Fruit fly (Drosophila melanogaster) whole organism, embryonic: ENCODE measurements around the gene Gbeta76C.
A peak's percentile ranks its signal among the peaks of the same experiment; 100 is the strongest.

Experiments
- Adf1 ChIP-seq: fragments of 200-800 bp; sonication (Bioruptor generic); IDR thresholded peaks from 2 replicates; pipeline ENCODE4 v1.3.6; 2022; ENCODE audit warnings: missing biosample characterization, missing genetic modification characterization
- CG12299 ChIP-seq: fragments of 200-800 bp; sonication (Bioruptor generic); optimal IDR thresholded peaks from 2 replicates; lab custom pipeline; 2018; ENCODE audit warnings: missing biosample characterization, mild to moderate bottlenecking, missing genetic modification characterization
- CG12391 ChIP-seq: fragments of 200-800 bp; sonication (Bioruptor generic); optimal IDR thresholded peaks from 3 replicates; lab custom pipeline; 2018; ENCODE audit warnings: missing biosample characterization, mild to moderate bottlenecking, missing genetic modification characterization, moderate library complexity
- CG12659 ChIP-seq: fragments of 200-800 bp; sonication (Bioruptor generic); optimal IDR thresholded peaks from 3 replicates; lab custom pipeline; 2017; ENCODE audit warnings: mild to moderate bottlenecking, missing biosample characterization, missing genetic modification reagents, missing genetic modification characterization
- CG12769 ChIP-seq: fragments of 200-800 bp; sonication (Bioruptor generic); optimal IDR thresholded peaks from 2 replicates; lab custom pipeline; 2019; ENCODE audit warnings: missing biosample characterization, mild to moderate bottlenecking, missing genetic modification characterization, moderate library complexity
- CG13894 ChIP-seq: fragments of 200-800 bp; sonication (Bioruptor generic); optimal IDR thresholded peaks from 3 replicates; lab custom pipeline; 2018; ENCODE audit warnings: missing biosample characterization, mild to moderate bottlenecking, missing genetic modification characterization, moderate library complexity
- CG15269 ChIP-seq: fragments of 200-800 bp; sonication (Bioruptor generic); optimal IDR thresholded peaks from 2 replicates; lab custom pipeline; 2018; ENCODE audit warnings: missing biosample characterization, mild to moderate bottlenecking, missing genetic modification characterization, moderate library complexity
- CG15479 ChIP-seq: fragments of 200-800 bp; sonication (Bioruptor generic); optimal IDR thresholded peaks from 3 replicates; lab custom pipeline; 2019; ENCODE audit warnings: missing biosample characterization, mild to moderate bottlenecking, missing genetic modification characterization, moderate library complexity
- CG17912 ChIP-seq: fragments of 200-800 bp; sonication (Bioruptor generic); optimal IDR thresholded peaks from 2 replicates; lab custom pipeline; 2018; ENCODE audit warnings: missing biosample characterization, mild to moderate bottlenecking, missing genetic modification characterization
- CG2889 ChIP-seq: fragments of 200-800 bp; sonication (Bioruptor generic); IDR thresholded peaks from 3 replicates; pipeline ENCODE4 v1.3.6; 2022; ENCODE audit warnings: missing biosample characterization, missing genetic modification characterization
- CG32532 ChIP-seq: fragments of 200-800 bp; sonication (Bioruptor generic); IDR thresholded peaks from 2 replicates; pipeline ENCODE4 v1.3.6; 2022; ENCODE audit warnings: missing biosample characterization, missing genetic modification characterization
- CG3995 ChIP-seq: fragments of 200-800 bp; sonication (Bioruptor generic); optimal IDR thresholded peaks from 3 replicates; lab custom pipeline; 2016; ENCODE audit warnings: missing biosample characterization, missing genetic modification characterization
- CG4404 ChIP-seq: fragments of 200-800 bp; sonication (Bioruptor generic); IDR thresholded peaks from 2 replicates; pipeline ENCODE4 v1.3.6; 2022; ENCODE audit warnings: missing biosample characterization, missing genetic modification characterization
- CG4707 ChIP-seq: fragments of 200-800 bp; sonication (Bioruptor generic); optimal IDR thresholded peaks from 2 replicates; lab custom pipeline; 2018; ENCODE audit warnings: missing biosample characterization, mild to moderate bottlenecking, missing genetic modification characterization, moderate library complexity
- CG6175 ChIP-seq: fragments of 200-800 bp; sonication (Bioruptor generic); IDR thresholded peaks from 3 replicates; pipeline ENCODE4 v1.3.6; 2022; ENCODE audit warnings: missing biosample characterization, missing genetic modification characterization
- CG6654 ChIP-seq: fragments of 200-800 bp; sonication (Bioruptor generic); optimal IDR thresholded peaks from 2 replicates; lab custom pipeline; 2017; ENCODE audit warnings: missing biosample characterization, mild to moderate bottlenecking, missing genetic modification characterization
- CG8290 ChIP-seq, 3 experiments: fragments of 200-800 bp; sonication (Bioruptor generic); optimal IDR thresholded peaks; 2 replicates each; lab custom pipeline; 2016 to 2019; ENCODE audit warnings: missing biosample characterization in 3 of 3, missing genetic modification characterization in 3 of 3, mild to moderate bottlenecking in 2 of 3, moderate library complexity in 1 of 3
- CG9932 ChIP-seq: fragments of 200-800 bp; sonication (Bioruptor generic); IDR thresholded peaks from 2 replicates; pipeline ENCODE4 v1.3.6; 2022; ENCODE audit warnings: missing biosample characterization, missing genetic modification characterization
- Deaf1 ChIP-seq: fragments of 200-800 bp; optimal IDR thresholded peaks from 3 replicates; lab custom pipeline; 2019; ENCODE audit warnings: missing biosample characterization, mild to moderate bottlenecking, missing genetic modification characterization, moderate library complexity
- Drgx ChIP-seq: fragments of 200-800 bp; sonication (Bioruptor generic); IDR thresholded peaks from 2 replicates; pipeline ENCODE4 v1.3.6; 2022; ENCODE audit warnings: missing biosample characterization, missing genetic modification characterization
- Ets65A ChIP-seq: fragments of 200-800 bp; sonication (Bioruptor generic); peaks from one replicate; lab custom pipeline; 2016; ENCODE audit warnings: missing biosample characterization, missing genetic modification characterization
- Ets97D ChIP-seq: fragments of 200-800 bp; sonication (Bioruptor generic); optimal IDR thresholded peaks from 3 replicates; lab custom pipeline; 2016; ENCODE audit warnings: missing biosample characterization, missing genetic modification characterization
- Fer1 ChIP-seq: fragments of 200-800 bp; sonication (Bioruptor generic); optimal IDR thresholded peaks from 2 replicates; lab custom pipeline; 2017; ENCODE audit warnings: missing biosample characterization, mild to moderate bottlenecking, missing genetic modification characterization
- Jarid2 ChIP-seq: fragments of 200-800 bp; sonication (Bioruptor generic); optimal IDR thresholded peaks from 3 replicates; lab custom pipeline; 2017; ENCODE audit warnings: mild to moderate bottlenecking, missing biosample characterization, missing genetic modification reagents, missing genetic modification characterization
- Med ChIP-seq: fragments of 200-800 bp; sonication (Bioruptor generic); peaks from one replicate; lab custom pipeline; 2016; ENCODE audit warnings: missing biosample characterization, missing genetic modification characterization, mild to moderate bottlenecking, inconsistent platforms, moderate library complexity
- Nf-YB ChIP-seq: fragments of 200-800 bp; sonication (Bioruptor generic); optimal IDR thresholded peaks from 3 replicates; lab custom pipeline; 2019; ENCODE audit warnings: missing biosample characterization, mild to moderate bottlenecking, missing genetic modification characterization, moderate library complexity
- Nf-YC ChIP-seq: fragments of 200-800 bp; optimal IDR thresholded peaks from 3 replicates; lab custom pipeline; 2019; ENCODE audit warnings: missing biosample characterization, mild to moderate bottlenecking, missing genetic modification characterization, moderate library complexity
- Rx ChIP-seq: fragments of 200-800 bp; sonication (Bioruptor generic); IDR thresholded peaks from 2 replicates; pipeline ENCODE4 v1.3.6; 2022; ENCODE audit warnings: missing biosample characterization, missing genetic modification characterization
- abd-A ChIP-seq: fragments of 200-800 bp; sonication (Bioruptor generic); optimal IDR thresholded peaks from 3 replicates; lab custom pipeline; 2019; ENCODE audit warnings: missing biosample characterization, mild to moderate bottlenecking, missing genetic modification characterization, moderate library complexity
- chinmo ChIP-seq: fragments of 200-800 bp; sonication (Bioruptor generic); IDR thresholded peaks from 4 replicates; pipeline ENCODE4 v1.3.6; 2022; ENCODE audit warnings: missing biosample characterization, missing genetic modification characterization; ENCODE audit not compliant: partially characterized antibody
- ci ChIP-seq: fragments of 200-800 bp; sonication (Bioruptor generic); IDR thresholded peaks from 3 replicates; pipeline ENCODE4 v1.3.6; 2022; ENCODE audit warnings: missing biosample characterization, missing genetic modification characterization
- croc ChIP-seq: fragments of 200-800 bp; sonication (Bioruptor generic); conservative IDR thresholded peaks from 3 replicates; pipeline ENCODE4 v1.3.6; 2022; ENCODE audit warnings: missing biosample characterization, missing genetic modification characterization
- fd64A ChIP-seq: fragments of 200-800 bp; sonication (Bioruptor generic); optimal IDR thresholded peaks from 3 replicates; lab custom pipeline; 2018; ENCODE audit warnings: missing biosample characterization, mild to moderate bottlenecking, missing genetic modification characterization
- grn ChIP-seq: fragments of 200-800 bp; sonication (Bioruptor generic); optimal IDR thresholded peaks from 3 replicates; lab custom pipeline; 2017; ENCODE audit warnings: missing biosample characterization, missing genetic modification characterization
- kni ChIP-seq: fragments of 200-800 bp; sonication (Bioruptor generic); optimal IDR thresholded peaks from 3 replicates; lab custom pipeline; 2017; ENCODE audit warnings: mild to moderate bottlenecking, missing biosample characterization, missing genetic modification reagents, missing genetic modification characterization
- lov ChIP-seq, 2 experiments: fragments of 200-800 bp in 1 of 2; fragments of >200 bp in 1 of 2; sonication (Bioruptor generic) in 1 of 2; IDR thresholded peaks in 1 of 2; optimal IDR thresholded peaks in 1 of 2; 2 replicates in 1 of 2; 3 replicates in 1 of 2; pipeline versions ENCODE4 v1.3.6 to Lab custom; 2017 to 2022; ENCODE audit warnings: missing biosample characterization in 1 of 2, missing genetic modification characterization in 1 of 2
- sc ChIP-seq, 3 experiments: fragments of >200 bp in 2 of 3; fragments of 200-800 bp in 1 of 3; sonication (Bioruptor generic) in 1 of 3; optimal IDR thresholded peaks; 2 replicates in 2 of 3; 3 replicates in 1 of 3; lab custom pipeline; 2017; ENCODE audit warnings: mild to moderate bottlenecking in 1 of 3, missing biosample characterization in 1 of 3, missing genetic modification characterization in 1 of 3, missing genetic modification reagents in 1 of 3
- sd ChIP-seq: fragments of 200-800 bp; sonication (Bioruptor generic); optimal IDR thresholded peaks from 3 replicates; lab custom pipeline; 2018; ENCODE audit warnings: missing biosample characterization, mild to moderate bottlenecking, missing genetic modification characterization, moderate library complexity
- sens ChIP-seq: fragments of 200-800 bp; sonication (Bioruptor generic); peaks from one replicate; lab custom pipeline; 2016; ENCODE audit warnings: missing biosample characterization, missing genetic modification characterization
- slou ChIP-seq: fragments of 200-800 bp; sonication (Bioruptor generic); optimal IDR thresholded peaks from 3 replicates; lab custom pipeline; 2016; ENCODE audit warnings: missing biosample characterization, missing genetic modification characterization
- sr ChIP-seq: fragments of 200-800 bp; sonication (Bioruptor generic); IDR thresholded peaks from 3 replicates; pipeline ENCODE4 v1.3.6; 2022; ENCODE audit warnings: missing biosample characterization, missing genetic modification characterization
- tgo ChIP-seq: fragments of 200-800 bp; sonication (Bioruptor generic); IDR thresholded peaks from 3 replicates; pipeline ENCODE4 v1.3.6; 2022; ENCODE audit warnings: missing biosample characterization, missing genetic modification characterization
- vvl ChIP-seq: fragments of 200-800 bp; sonication (Bioruptor generic); IDR thresholded peaks from 2 replicates; pipeline ENCODE4 v1.3.6; 2022; ENCODE audit warnings: missing biosample characterization, missing genetic modification characterization

Gbeta76C gene

dm6 chr3L:19703323-19703722, 15.9 kb downstream of the Gbeta76C start:
- TF ChIP-seq CG12391 (tag; lab: Kevin White, UChicago) (no peak), CG12659 (no peak), Ets97D (GFP tag; lab: Kevin White, UChicago) (no peak), CG4707 (GFP tag; lab: Kevin White, UChicago) (no peak), CG12299 (tag; lab: Kevin White, UChicago) (no peak), CG9932 (GFP tag; lab: Robert Waterston, UW) (peak; percentile 49), fd64A (GFP tag; lab: Kevin White, UChicago) (no peak)

- TF ChIP-seq Fer1 (GFP tag; lab: Kevin White, UChicago), result no peak
- TF ChIP-seq sc (optimal IDR thresholded peaks at IDR 0.05; lab: Kevin White, UChicago), result no peak
- TF ChIP-seq sc (GFP tag; optimal IDR thresholded peaks at IDR 0.05; lab: Kevin White, UChicago), result no peak
- no peak for TF ChIP-seq CG15479 (GFP tag; lab: Kevin White, UChicago)
- 0 out of 3 replicates have a peak, but pooled peaks have one; percentile 38 for TF ChIP-seq sr (GFP tag; lab: Robert Waterston, UW)
- TF ChIP-seq Ets65A (GFP tag; lab: Kevin White, UChicago), result peak; percentile 65
- 0 out of 4 replicates have a peak, but pooled peaks have one; percentile 14 for TF ChIP-seq chinmo (GFP tag; lab: Robert Waterston, UW)
- peak; percentile 38 for TF ChIP-seq CG15269 (tag; lab: Kevin White, UChicago)
- peak; percentile 50 for TF ChIP-seq sd (tag; lab: Kevin White, UChicago)
- TF ChIP-seq CG8290 (GFP tag; optimal IDR thresholded peaks at IDR 0.05; lab: Kevin White, UChicago), result no peak
- no peak for TF ChIP-seq CG8290 (tag; optimal IDR thresholded peaks at IDR 0.05; lab: Kevin White, UChicago)
Observed at dm6 chr3L:19704869-19705268, 17.4 kb downstream of the Gbeta76C start.

- TF ChIP-seq Deaf1 (tag; lab: Kevin White, UChicago) (peak; percentile 71), tgo (GFP tag; lab: Robert Waterston, UW) (0 out of 3 replicates have a peak, but pooled peaks have one; percentile 17), Jarid2 (peak; percentile 37), CG3995 (GFP tag; lab: Kevin White, UChicago) (peak; percentile 33), vvl (0 out of 2 replicates have a peak, but pooled peaks have one; percentile 32), grn (GFP tag; lab: Kevin White, UChicago) (peak; percentile 66), CG17912 (no peak), CG4404 (GFP tag; lab: Robert Waterston, UW) (0 out of 2 replicates have a peak, but pooled peaks have one; percentile 14), Med (GFP tag; lab: Kevin White, UChicago) (peak; percentile 73), kni (GFP tag; lab: Kevin White, UChicago) (peak; percentile 76), CG2889 (GFP tag; lab: Robert Waterston, UW) (no peak), CG6654 (GFP tag; lab: Kevin White, UChicago) (no peak), sens (GFP tag; lab: Kevin White, UChicago) (peak; percentile 13), ci (GFP tag; lab: Robert Waterston, UW) (0 out of 3 replicates have a peak, but pooled peaks have one; percentile 29), chinmo (GFP tag; lab: Robert Waterston, UW) (peak; percentile 78; the same call in 1 of the 4 replicates), CG13894 (peak; percentile 26), CG32532 (GFP tag; lab: Robert Waterston, UW) (peak; percentile 8; the same call in 1 of the 2 replicates), Rx (GFP tag; lab: Robert Waterston, UW) (no peak), abd-A (tag; lab: Kevin White, UChicago) (peak; percentile 1), slou (GFP tag; lab: Kevin White, UChicago) (no peak), sd (tag; lab: Kevin White, UChicago) (peak; percentile 11), Nf-YC (tag; lab: Kevin White, UChicago) (peak; percentile 3), lov (optimal IDR thresholded peaks at IDR 0.05; lab: Kevin White, UChicago) (no peak), lov (GFP tag; IDR thresholded peaks at IDR 0.05; lab: Robert Waterston, UW) (0 out of 3 replicates have a peak, but pooled peaks have one; percentile 10), Nf-YB (peak; percentile 28), Drgx (GFP tag; lab: Robert Waterston, UW) (0 out of 2 replicates have a peak, but pooled peaks have one; percentile 21), Adf1 (GFP tag; lab: Robert Waterston, UW) (peak; percentile 27; the same call in 1 of the 2 replicates), croc (GFP tag; lab: Robert Waterston, UW) (no peak), CG12769 (peak; percentile 58), CG6175 (GFP tag; lab: Robert Waterston, UW) (peak; percentile 66; the same call in 1 of the 3 replicates)
Observed at dm6 chr3L:19707570-19708146, 20.2 kb downstream of the Gbeta76C start, which contains the start of gene serp. Gene serp, minus strand, starts transcription at chr3L:19708015.
